Worm (Caenorhabditis elegans) whole organism, L1 larva: ENCODE results near the gene clc-3.

ENCODE experiments used
- Y116A8C.19 ChIP-seq: sonication (generic microtip); optimal IDR thresholded peaks from 2 replicates; lab custom pipeline; 2016; ENCODE audit warnings: missing compliant biosample characterization, missing genetic modification characterization, borderline replicate concordance
- ceh-90 ChIP-seq: sonication (generic microtip); optimal IDR thresholded peaks from 2 replicates; lab custom pipeline; 2016; ENCODE audit warnings: missing genetic modification characterization, missing compliant biosample characterization
- ces-1 ChIP-seq: fragments of 150-350 bp; optimal IDR thresholded peaks from 2 replicates; lab custom pipeline; 2014; ENCODE audit warnings: missing biosample characterization, missing genetic modification reagents, missing genetic modification characterization
- efl-1 ChIP-seq, 4 experiments: fragments of 150-350 bp; optimal IDR thresholded peaks in 3 of 4; peaks in 1 of 4; 1 replicate in 1 of 4; 2 replicates in 3 of 4; lab custom pipeline; 2014; ENCODE audit warnings: missing biosample characterization in 2 of 4, missing genetic modification characterization in 2 of 4, missing genetic modification reagents in 2 of 4
- efl-3 ChIP-seq: fragments of 200-800 bp; sonication (Bioruptor generic); optimal IDR thresholded peaks from 2 replicates; lab custom pipeline; 2018; ENCODE audit warnings: mild to moderate bottlenecking, missing genetic modification characterization, missing compliant biosample characterization
- egl-27 ChIP-seq, 2 experiments: fragments of 150-350 bp in 1 of 2; sonication (generic microtip); optimal IDR thresholded peaks; 3 replicates each; lab custom pipeline; 2017 to 2018; ENCODE audit warnings: missing biosample characterization in 2 of 2, missing genetic modification characterization in 2 of 2, missing genetic modification reagents in 2 of 2
- elt-3 ChIP-seq, 6 experiments: fragments of 150-350 bp in 1 of 6; sonication (generic microtip); optimal IDR thresholded peaks; 2 replicates each; lab custom pipeline; 2017 to 2018; ENCODE audit warnings: missing biosample characterization in 6 of 6, missing genetic modification characterization in 6 of 6, inconsistent platforms in 1 of 6
- fkh-10 ChIP-seq: sonication (generic microtip); optimal IDR thresholded peaks from 2 replicates; lab custom pipeline; 2017; ENCODE audit warnings: missing biosample characterization, missing genetic modification reagents, missing genetic modification characterization
- fkh-8 ChIP-seq: sonication (generic microtip); optimal IDR thresholded peaks from 2 replicates; lab custom pipeline; 2016; ENCODE audit warnings: mild to moderate bottlenecking, missing genetic modification characterization, missing compliant biosample characterization
- hlh-17 ChIP-seq: fragments of 200-800 bp; sonication (Bioruptor generic); optimal IDR thresholded peaks from 2 replicates; lab custom pipeline; 2018; ENCODE audit warnings: missing genetic modification characterization, mild to moderate bottlenecking, missing compliant biosample characterization, moderate library complexity, borderline replicate concordance
- hpl-2 ChIP-seq: fragments of 150-350 bp; optimal IDR thresholded peaks from 2 replicates; lab custom pipeline; 2014; ENCODE audit warnings: missing biosample characterization, missing genetic modification reagents, missing genetic modification characterization
- lin-14 ChIP-seq: fragments of 200-800 bp; sonication (Bioruptor generic); optimal IDR thresholded peaks from 2 replicates; lab custom pipeline; 2018; ENCODE audit warnings: mild to moderate bottlenecking, missing genetic modification characterization, moderate library complexity, missing compliant biosample characterization
- lin-35 ChIP-seq, 2 experiments: fragments of 150-350 bp; optimal IDR thresholded peaks; 2 replicates each; lab custom pipeline; 2014; ENCODE audit warnings: missing biosample characterization in 2 of 2, missing genetic modification characterization in 2 of 2, missing genetic modification reagents in 2 of 2
- lin-39 ChIP-seq: fragments of 150-350 bp; optimal IDR thresholded peaks from 2 replicates; lab custom pipeline; 2014; ENCODE audit warnings: missing biosample characterization, missing genetic modification reagents, missing genetic modification characterization
- lsy-2 ChIP-seq, 2 experiments: fragments of 150-350 bp; optimal IDR thresholded peaks; 2 replicates each; lab custom pipeline; 2014; ENCODE audit warnings: missing biosample characterization in 2 of 2, missing genetic modification characterization in 2 of 2
- mdl-1 ChIP-seq, 2 experiments: fragments of 150-350 bp; optimal IDR thresholded peaks; 2 replicates each; lab custom pipeline; 2014 to 2017; ENCODE audit warnings: missing biosample characterization in 2 of 2, missing genetic modification characterization in 2 of 2, inconsistent platforms in 1 of 2
- mep-1 ChIP-seq: fragments of 150-350 bp; optimal IDR thresholded peaks from 2 replicates; lab custom pipeline; 2014; ENCODE audit warnings: missing biosample characterization, missing genetic modification characterization
- nhr-11 ChIP-seq: fragments of 150-350 bp; optimal IDR thresholded peaks from 2 replicates; lab custom pipeline; 2014; ENCODE audit warnings: missing biosample characterization, missing genetic modification characterization
- nhr-12 ChIP-seq: sonication (generic microtip); optimal IDR thresholded peaks from 2 replicates; lab custom pipeline; 2017; ENCODE audit warnings: missing biosample characterization, missing genetic modification characterization
- nhr-20 ChIP-seq: sonication (generic microtip); optimal IDR thresholded peaks from 2 replicates; lab custom pipeline; 2016; ENCODE audit warnings: mild to moderate bottlenecking, missing genetic modification characterization, missing compliant biosample characterization
- nhr-237 ChIP-seq: fragments of 150-350 bp; optimal IDR thresholded peaks from 2 replicates; lab custom pipeline; 2014; ENCODE audit warnings: missing biosample characterization, missing genetic modification characterization
- nhr-71 ChIP-seq: sonication (generic microtip); optimal IDR thresholded peaks from 2 replicates; lab custom pipeline; 2016; ENCODE audit warnings: mild to moderate bottlenecking, missing genetic modification characterization, moderate library complexity, missing compliant biosample characterization
- nhr-77 ChIP-seq: fragments of 150-350 bp; optimal IDR thresholded peaks from 2 replicates; lab custom pipeline; 2014; ENCODE audit warnings: missing biosample characterization, missing genetic modification characterization
- nhr-84 ChIP-seq: sonication (generic microtip); optimal IDR thresholded peaks from 2 replicates; lab custom pipeline; 2017; ENCODE audit warnings: missing biosample characterization, missing genetic modification characterization
- nhr-85 ChIP-seq: sonication (generic microtip); peaks from one replicate; lab custom pipeline; 2016; ENCODE audit warnings: missing genetic modification characterization, inconsistent platforms, missing compliant biosample characterization
- pqm-1 ChIP-seq: sonication (generic microtip); optimal IDR thresholded peaks from 3 replicates; lab custom pipeline; 2017; ENCODE audit warnings: missing biosample characterization, missing genetic modification characterization
- rnt-1 ChIP-seq: sonication (generic microtip); optimal IDR thresholded peaks from 2 replicates; lab custom pipeline; 2016; ENCODE audit warnings: mild to moderate bottlenecking, missing genetic modification characterization, moderate library complexity, missing compliant biosample characterization
- skn-1 ChIP-seq: fragments of 150-350 bp; optimal IDR thresholded peaks from 2 replicates; lab custom pipeline; 2014; ENCODE audit warnings: missing biosample characterization, missing genetic modification characterization
- sptf-1 ChIP-seq: fragments of 150-350 bp; optimal IDR thresholded peaks from 2 replicates; lab custom pipeline; 2014; ENCODE audit warnings: missing biosample characterization, missing genetic modification characterization
- unc-86 ChIP-seq: sonication (generic microtip); optimal IDR thresholded peaks from 2 replicates; lab custom pipeline; 2016; ENCODE audit warnings: missing genetic modification characterization, missing compliant biosample characterization
- unc-98 ChIP-seq: fragments of 200-800 bp; sonication (Bioruptor generic); IDR thresholded peaks from 2 replicates; pipeline ENCODE4 v1.3.6; 2022; ENCODE audit warnings: missing genetic modification characterization, missing compliant biosample characterization
- ztf-11 ChIP-seq, 2 experiments: sonication (generic microtip); optimal IDR thresholded peaks; 2 replicates each; lab custom pipeline; 2016 to 2017; ENCODE audit warnings: missing genetic modification characterization in 2 of 2, missing biosample characterization in 1 of 2, missing compliant biosample characterization in 1 of 2
- ztf-4 ChIP-seq: fragments of 150-350 bp; optimal IDR thresholded peaks from 2 replicates; lab custom pipeline; 2014; ENCODE audit warnings: missing biosample characterization, missing genetic modification characterization

The clc-3 gene

ce11 chrX:3369442-3369841 is 5.1 kb downstream of the clc-3 start:
- no peak for TF ChIP-seq nhr-77 (tag; lab: Kevin White, UChicago)
- TF ChIP-seq lin-39 (tag; lab: Kevin White, UChicago), result no peak
- TF ChIP-seq lin-35 (GFP tag; optimal IDR thresholded peaks at IDR 0.05; lab: Kevin White, UChicago), result no peak
- TF ChIP-seq hpl-2 (GFP tag; lab: Kevin White, UChicago), result no peak
- TF ChIP-seq hlh-17 (GFP tag; lab: Kevin White, UChicago), result no peak
- no peak for TF ChIP-seq nhr-12

ce11 chrX:3368659-3369058 is 5.9 kb downstream of the clc-3 start, which contains the start of gene ZK563.2:
Gene ZK563.2 (plus strand): TSS chrX:3368959.
- no peak for TF ChIP-seq nhr-71 (tag; lab: Kevin White, UChicago)
- TF ChIP-seq skn-1 (tag; lab: Kevin White, UChicago), result no peak
- TF ChIP-seq ceh-90 (tag; lab: Kevin White, UChicago), result no peak
- TF ChIP-seq ztf-11 (tag; optimal IDR thresholded peaks at IDR 0.05; lab: Kevin White, UChicago), result no peak
- no peak for TF ChIP-seq Y116A8C.19 (tag; lab: Kevin White, UChicago)
- no peak for TF ChIP-seq lin-39 (tag; lab: Kevin White, UChicago)
- no peak for TF ChIP-seq unc-98 (GFP tag; lab: Robert Waterston, UW)
- no peak for TF ChIP-seq nhr-237 (tag; lab: Kevin White, UChicago)
- TF ChIP-seq rnt-1 (tag; lab: Kevin White, UChicago), result no peak

- TF ChIP-seq nhr-85 (tag; lab: Kevin White, UChicago) (peak; percentile 55), elt-3 (tag; optimal IDR thresholded peaks at IDR 0.05; lab: Kevin White, UChicago) (no peak)
Observed at ce11 chrX:3366782-3367181, 7.8 kb downstream of the clc-3 start.

ce11 chrX:3362378-3362777 is 12.2 kb downstream of the clc-3 start, which contains the start of gene dhs-26:
Gene dhs-26 (minus strand): TSS chrX:3362493.
- TF ChIP-seq nhr-84 (no peak), nhr-11 (tag; lab: Kevin White, UChicago) (no peak), efl-3 (no peak), lsy-2 (tag; optimal IDR thresholded peaks at IDR 0.05; lab: Kevin White, UChicago) (no peak), pqm-1 (tag; lab: Kevin White, UChicago) (no peak), hpl-2 (GFP tag; lab: Kevin White, UChicago) (no peak), mdl-1 (tag; optimal IDR thresholded peaks at IDR 0.05; lab: Kevin White, UChicago) (no peak), hlh-17 (GFP tag; lab: Kevin White, UChicago) (no peak), ces-1 (GFP tag; lab: Kevin White, UChicago) (no peak), nhr-20 (tag; lab: Kevin White, UChicago) (no peak), sptf-1 (tag; lab: Kevin White, UChicago) (no peak), mep-1 (no peak), egl-27 (tag; optimal IDR thresholded peaks at IDR 0.05; lab: Kevin White, UChicago) (no peak), nhr-85 (tag; lab: Kevin White, UChicago) (no peak), fkh-8 (tag; lab: Kevin White, UChicago) (no peak)

ce11 chrX:3351526-3351925 is 23.0 kb downstream of the clc-3 start, which contains the start of gene ZK816.1:
Gene ZK816.1 (plus strand): TSS chrX:3351712.
- TF ChIP-seq efl-1 (optimal IDR thresholded peaks at IDR 0.05; lab: Kevin White, UChicago), result no peak
- peak in 1 of 2 experiments; percentile 19 for TF ChIP-seq efl-1 (GFP tag; optimal IDR thresholded peaks at IDR 0.05 in 1 of 2; lab: Kevin White, UChicago)
- TF ChIP-seq hpl-2 (GFP tag; lab: Kevin White, UChicago), result no peak
- no peak for TF ChIP-seq lin-39 (tag; lab: Kevin White, UChicago)
- TF ChIP-seq lin-14 (GFP tag; lab: Kevin White, UChicago), result peak; percentile 2
- TF ChIP-seq fkh-10 (GFP tag; lab: Kevin White, UChicago), result no peak
- TF ChIP-seq unc-86, result peak; percentile 34
- TF ChIP-seq ztf-4 (tag; lab: Kevin White, UChicago), result no peak
